Worm (Caenorhabditis elegans) whole organism, L4 larva: ENCODE data around the gene mai-1.
"Not testable (repeated sequence)": the region's sequence is repeated elsewhere in the genome, so short reads cannot be mapped to it uniquely, and the experiment has no call there.

Experiments
- D1046.2 ChIP-seq: fragments of 200-800 bp; sonication (Bioruptor generic); IDR thresholded peaks from 2 replicates; pipeline ENCODE4 v1.3.6; 2022; ENCODE audit warnings: missing genetic modification characterization, missing compliant biosample characterization
- F10B5.3 ChIP-seq: sonication (generic microtip); optimal IDR thresholded peaks from 2 replicates; lab custom pipeline; 2016; ENCODE audit warnings: mild to moderate bottlenecking, missing genetic modification characterization, missing compliant biosample characterization
- F37D6.2 ChIP-seq: sonication (generic microtip); optimal IDR thresholded peaks from 2 replicates; lab custom pipeline; 2016; ENCODE audit warnings: mild to moderate bottlenecking, missing genetic modification characterization, missing compliant biosample characterization
- T26A8.4 ChIP-seq: fragments of 200-800 bp; sonication (Bioruptor generic); IDR thresholded peaks from 2 replicates; pipeline ENCODE4 v1.3.6; 2022; ENCODE audit warnings: missing genetic modification characterization, missing compliant biosample characterization
- Y48G9A.11 ChIP-seq: fragments of 200-800 bp; sonication (Bioruptor generic); IDR thresholded peaks from 2 replicates; pipeline ENCODE4 v1.3.6; 2022; ENCODE audit warnings: missing genetic modification reagents, missing genetic modification characterization, missing compliant biosample characterization
- ZK546.5 ChIP-seq, 2 experiments: sonication (generic microtip); optimal IDR thresholded peaks; 2 replicates each; lab custom pipeline; 2017; ENCODE audit warnings: missing biosample characterization in 2 of 2, missing genetic modification characterization in 2 of 2
- aha-1 ChIP-seq: fragments of 150-350 bp; peaks from one replicate; lab custom pipeline; 2014; ENCODE audit warnings: missing biosample characterization, missing genetic modification characterization
- ama-1 ChIP-seq: fragments of 150-350 bp; optimal IDR thresholded peaks from 2 replicates; lab custom pipeline; 2014; ENCODE audit warnings: inconsistent platforms, mixed read lengths
- attf-4 ChIP-seq: sonication (generic microtip); optimal IDR thresholded peaks from 3 replicates; lab custom pipeline; 2017; ENCODE audit warnings: missing biosample characterization, missing genetic modification characterization
- ceh-32 ChIP-seq: sonication (generic microtip); optimal IDR thresholded peaks from 2 replicates; lab custom pipeline; 2016; ENCODE audit warnings: mild to moderate bottlenecking, missing genetic modification characterization, missing compliant biosample characterization; ENCODE audit not compliant: poor library complexity
- ceh-44 ChIP-seq: fragments of 200-800 bp; sonication (Bioruptor generic); IDR thresholded peaks from 2 replicates; pipeline ENCODE4 v1.3.6; 2022; ENCODE audit warnings: missing genetic modification reagents, missing genetic modification characterization, missing compliant biosample characterization
- ceh-82 ChIP-seq: sonication (generic microtip); optimal IDR thresholded peaks from 2 replicates; lab custom pipeline; 2017; ENCODE audit warnings: missing biosample characterization, missing genetic modification characterization
- ces-1 ChIP-seq: fragments of 150-350 bp; sonication (generic microtip); optimal IDR thresholded peaks from 4 replicates; lab custom pipeline; 2014; ENCODE audit warnings: missing biosample characterization, missing genetic modification reagents, missing genetic modification characterization
- cey-2 ChIP-seq: sonication (generic microtip); optimal IDR thresholded peaks from 3 replicates; lab custom pipeline; 2017; ENCODE audit warnings: missing genetic modification characterization, mild to moderate bottlenecking, missing compliant biosample characterization, antibody characterized with exemption, borderline replicate concordance; ENCODE audit not compliant: insufficient read depth
- daf-12 ChIP-seq: fragments of 150-350 bp; optimal IDR thresholded peaks from 2 replicates; lab custom pipeline; 2014; ENCODE audit warnings: missing biosample characterization, missing genetic modification reagents, missing genetic modification characterization
- daf-8 ChIP-seq: fragments of 200-800 bp; sonication (Bioruptor generic); IDR thresholded peaks from 2 replicates; pipeline ENCODE4 v1.3.6; 2022; ENCODE audit warnings: missing genetic modification characterization, missing compliant biosample characterization
- dmd-6 ChIP-seq: fragments of 200-800 bp; sonication (Bioruptor generic); IDR thresholded peaks from 2 replicates; pipeline ENCODE4 v1.3.6; 2022; ENCODE audit warnings: missing genetic modification reagents, missing genetic modification characterization, missing compliant biosample characterization
- dmd-8 ChIP-seq: fragments of 200-800 bp; sonication (Bioruptor generic); IDR thresholded peaks from 2 replicates; pipeline ENCODE4 v1.3.6; 2022; ENCODE audit warnings: missing genetic modification characterization, missing compliant biosample characterization
- dmd-9 ChIP-seq: fragments of 200-800 bp; sonication (Bioruptor generic); IDR thresholded peaks from 2 replicates; pipeline ENCODE4 v1.3.6; 2022; ENCODE audit warnings: missing genetic modification reagents, missing genetic modification characterization, missing compliant biosample characterization
- dpl-1 ChIP-seq: fragments of 150-350 bp; optimal IDR thresholded peaks from 2 replicates; lab custom pipeline; 2014; ENCODE audit warnings: missing biosample characterization, missing genetic modification reagents, missing genetic modification characterization
- dve-1 ChIP-seq: sonication (generic microtip); optimal IDR thresholded peaks from 2 replicates; lab custom pipeline; 2017; ENCODE audit warnings: antibody characterized with exemption, mild to moderate bottlenecking, missing genetic modification characterization, missing compliant biosample characterization; ENCODE audit not compliant: insufficient read depth
- egl-43 ChIP-seq: fragments of 200-800 bp; sonication (Bioruptor generic); IDR thresholded peaks from 2 replicates; pipeline ENCODE4 v1.3.6; 2022; ENCODE audit warnings: missing genetic modification reagents, missing genetic modification characterization, missing compliant biosample characterization
- hif-1 ChIP-seq, 2 experiments: sonication (generic microtip); optimal IDR thresholded peaks; 2 replicates each; lab custom pipeline; 2016 to 2017; ENCODE audit warnings: missing compliant biosample characterization in 2 of 2, missing genetic modification characterization in 2 of 2, missing genetic modification reagents in 2 of 2, missing genotype in 2 of 2, mild to moderate bottlenecking in 1 of 2
- hlh-30 ChIP-seq: sonication (generic microtip); optimal IDR thresholded peaks from 2 replicates; lab custom pipeline; 2017; ENCODE audit warnings: antibody characterized with exemption, mild to moderate bottlenecking, missing genetic modification characterization, missing compliant biosample characterization; ENCODE audit not compliant: insufficient read depth
- lim-7 ChIP-seq: fragments of 200-800 bp; sonication (Bioruptor generic); IDR thresholded peaks from 2 replicates; pipeline ENCODE4 v1.3.6; 2022; ENCODE audit warnings: missing genetic modification characterization, missing compliant biosample characterization
- lin-29 ChIP-seq: fragments of 200-800 bp; sonication (Bioruptor generic); IDR thresholded peaks from 2 replicates; pipeline ENCODE4 v1.3.6; 2022; ENCODE audit warnings: missing genetic modification reagents, missing genetic modification characterization, missing compliant biosample characterization
- lin-38 ChIP-seq: fragments of 200-800 bp; sonication (Bioruptor generic); IDR thresholded peaks from 2 replicates; pipeline ENCODE4 v1.3.6; 2022; ENCODE audit warnings: missing genetic modification reagents, missing genetic modification characterization, missing compliant biosample characterization
- lir-3 ChIP-seq: sonication (generic microtip); optimal IDR thresholded peaks from 2 replicates; lab custom pipeline; 2016; ENCODE audit warnings: mild to moderate bottlenecking, missing genetic modification characterization, missing compliant biosample characterization
- madf-5 ChIP-seq, 2 experiments: fragments of 200-800 bp; sonication (Bioruptor generic); IDR thresholded peaks; 2 replicates each; pipeline ENCODE4 v1.3.6; 2022; ENCODE audit warnings: missing compliant biosample characterization in 2 of 2, missing genetic modification characterization in 2 of 2
- mdl-1 ChIP-seq, 2 experiments: fragments of 150-350 bp in 1 of 2; sonication (generic microtip) in 1 of 2; optimal IDR thresholded peaks; 2 replicates each; lab custom pipeline; 2014 to 2017; ENCODE audit warnings: missing biosample characterization in 2 of 2, missing genetic modification characterization in 2 of 2
- mxl-2 ChIP-seq: fragments of 200-800 bp; sonication (Bioruptor generic); conservative IDR thresholded peaks from 2 replicates; pipeline ENCODE4 v1.3.6; 2022; ENCODE audit warnings: missing genetic modification reagents, missing genetic modification characterization, missing compliant biosample characterization
- nhr-102 ChIP-seq: sonication (generic microtip); optimal IDR thresholded peaks from 2 replicates; lab custom pipeline; 2016; ENCODE audit warnings: mild to moderate bottlenecking, missing genetic modification characterization, moderate library complexity, missing compliant biosample characterization
- nhr-11 ChIP-seq: fragments of 150-350 bp; optimal IDR thresholded peaks from 2 replicates; lab custom pipeline; 2014; ENCODE audit warnings: missing biosample characterization, missing genetic modification characterization
- nhr-111 ChIP-seq: fragments of 200-800 bp; sonication (Bioruptor generic); optimal IDR thresholded peaks from 2 replicates; lab custom pipeline; 2018; ENCODE audit warnings: mild to moderate bottlenecking, missing genetic modification characterization, missing compliant biosample characterization
- nhr-48 ChIP-seq: sonication (generic microtip); optimal IDR thresholded peaks from 2 replicates; lab custom pipeline; 2016; ENCODE audit warnings: mild to moderate bottlenecking, missing genetic modification characterization, missing compliant biosample characterization
- nhr-6 ChIP-seq: fragments of 150-350 bp; optimal IDR thresholded peaks from 2 replicates; lab custom pipeline; 2014; ENCODE audit warnings: missing biosample characterization, missing genetic modification characterization
- nhr-76 ChIP-seq: fragments of 150-350 bp; optimal IDR thresholded peaks from 2 replicates; lab custom pipeline; 2014; ENCODE audit warnings: missing biosample characterization, missing genetic modification characterization
- php-3 ChIP-seq: fragments of 200-800 bp; sonication (Bioruptor generic); IDR thresholded peaks from 2 replicates; pipeline ENCODE4 v1.3.6; 2022; ENCODE audit warnings: missing genetic modification reagents, missing genetic modification characterization, missing compliant biosample characterization
- pqm-1 ChIP-seq: sonication (generic microtip); optimal IDR thresholded peaks from 2 replicates; lab custom pipeline; 2017; ENCODE audit warnings: missing biosample characterization, missing genetic modification characterization
- rbr-2 ChIP-seq: sonication (generic microtip); optimal IDR thresholded peaks from 2 replicates; lab custom pipeline; 2016; ENCODE audit warnings: missing genotype, missing genetic modification characterization, missing compliant biosample characterization
- sdz-12 ChIP-seq: fragments of 200-800 bp; sonication (Bioruptor generic); optimal IDR thresholded peaks from 2 replicates; lab custom pipeline; 2018; ENCODE audit warnings: mild to moderate bottlenecking, missing genetic modification characterization, missing compliant biosample characterization
- set-16 ChIP-seq: fragments of 200-800 bp; sonication (Bioruptor generic); IDR thresholded peaks from 2 replicates; pipeline ENCODE4 v1.3.6; 2022; ENCODE audit warnings: missing genetic modification reagents, missing genetic modification characterization, missing compliant biosample characterization
- snpc-1.2 ChIP-seq: fragments of 200-800 bp; sonication (Bioruptor generic); IDR thresholded peaks from 2 replicates; pipeline ENCODE4 v1.3.6; 2022; ENCODE audit warnings: missing genetic modification reagents, missing genetic modification characterization, missing compliant biosample characterization
- unc-130 ChIP-seq: sonication (generic microtip); optimal IDR thresholded peaks from 2 replicates; lab custom pipeline; 2016; ENCODE audit warnings: missing genetic modification reagents, missing genetic modification characterization, missing compliant biosample characterization
- unc-62 ChIP-seq, 3 experiments: fragments of 150-350 bp in 1 of 3; sonication (generic microtip); optimal IDR thresholded peaks in 2 of 3; peaks in 1 of 3; 1 replicate in 1 of 3; 2 replicates in 2 of 3; lab custom pipeline; 2014 to 2017; ENCODE audit warnings: missing biosample characterization in 3 of 3, missing genetic modification characterization in 3 of 3, missing genetic modification reagents in 3 of 3, missing genotype in 1 of 3
- zfp-3 ChIP-seq: fragments of 200-800 bp; sonication (Bioruptor generic); conservative IDR thresholded peaks from 2 replicates; pipeline ENCODE4 v1.3.6; 2022; ENCODE audit warnings: missing genetic modification reagents, missing genetic modification characterization, missing compliant biosample characterization
- zip-11 ChIP-seq: fragments of 200-800 bp; sonication (Bioruptor generic); IDR thresholded peaks from 2 replicates; pipeline ENCODE4 v1.3.6; 2022; ENCODE audit warnings: missing genetic modification characterization, missing compliant biosample characterization
- ztf-11 ChIP-seq: fragments of 150-350 bp; optimal IDR thresholded peaks from 2 replicates; lab custom pipeline; 2014; ENCODE audit warnings: missing biosample characterization, missing genetic modification characterization

The mai-1 gene

DNA sequence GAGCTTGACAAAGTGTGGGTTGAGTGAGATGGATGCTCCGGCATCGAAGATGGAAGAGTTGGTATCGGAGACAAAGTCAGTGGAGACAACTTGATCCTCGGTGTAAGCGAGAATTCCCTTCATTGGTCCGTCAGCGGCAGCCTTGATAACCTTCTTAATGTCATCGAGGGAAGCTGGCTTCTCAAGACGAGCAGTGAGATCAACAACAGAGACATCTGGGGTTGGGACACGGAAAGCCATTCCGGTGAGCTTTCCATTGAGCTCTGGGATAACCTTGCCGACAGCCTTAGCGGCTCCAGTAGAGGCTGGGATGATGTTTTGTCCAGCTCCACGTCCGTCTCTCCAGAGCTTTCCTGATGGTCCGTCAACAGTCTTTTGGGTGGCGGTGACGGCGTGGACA is 4.1 kb downstream of the mai-1 start:
- TF ChIP-seq php-3 (GFP tag; lab: Robert Waterston, UW) (0 out of 2 replicates have a peak, but pooled peaks have one; percentile 33), egl-43 (GFP tag; lab: Robert Waterston, UW) (0 out of 2 replicates have a peak, but pooled peaks have one; percentile 59), unc-62 (GFP tag; optimal IDR thresholded peaks at IDR 0.05 in 1 of 2; lab: Kevin White, UChicago) (peak in 1 of 2 experiments; percentile 36), dmd-8 (GFP tag; lab: Robert Waterston, UW) (peak; percentile 56; the same call in 1 of the 2 replicates), zfp-3 (GFP tag; lab: Robert Waterston, UW) (0 out of 2 replicates have a peak, but pooled peaks have one; percentile 14), set-16 (GFP tag; lab: Robert Waterston, UW) (peak; percentile 59), D1046.2 (GFP tag; lab: Robert Waterston, UW) (0 out of 2 replicates have a peak, but pooled peaks have one; percentile 45), mxl-2 (GFP tag; lab: Robert Waterston, UW) (0 out of 2 replicates have a peak, but pooled peaks have one; percentile 13), lim-7 (GFP tag; lab: Robert Waterston, UW) (peak; percentile 32; the same call in 1 of the 2 replicates)
- TF ChIP-seq unc-62 (tag; optimal IDR thresholded peaks at IDR 0.05; lab: Kevin White, UChicago): not testable (repeated sequence)

- TF ChIP-seq F10B5.3 (tag; lab: Kevin White, UChicago) (no peak), ZK546.5 (tag; optimal IDR thresholded peaks at IDR 0.05; lab: Kevin White, UChicago) (no peak), aha-1 (tag; lab: Kevin White, UChicago) (peak; percentile 99), nhr-102 (tag; lab: Kevin White, UChicago) (peak; percentile 40), nhr-76 (tag; lab: Kevin White, UChicago) (no peak), pqm-1 (tag; lab: Kevin White, UChicago) (no peak), zip-11 (GFP tag; lab: Robert Waterston, UW) (no peak), unc-130 (GFP tag; lab: Kevin White, UChicago) (no peak), sdz-12 (no peak), dmd-9 (GFP tag; lab: Robert Waterston, UW) (no peak), lin-29 (GFP tag; lab: Robert Waterston, UW) (no peak), ceh-82 (tag; lab: Kevin White, UChicago) (no peak), snpc-1.2 (GFP tag; lab: Robert Waterston, UW) (no peak), hlh-30 (tag; lab: Kevin White, UChicago) (peak; percentile 2), nhr-48 (peak; percentile 75), T26A8.4 (peak; percentile 26), dpl-1 (GFP tag; lab: Kevin White, UChicago) (no peak), madf-5 (GFP tag; IDR thresholded peaks at IDR 0.05; lab: Robert Waterston, UW) (no peak), F37D6.2 (tag; lab: Kevin White, UChicago) (no peak), hif-1 (tag; optimal IDR thresholded peaks at IDR 0.05; lab: Kevin White, UChicago) (peak in 1 of 2 experiments; percentile 26), attf-4 (no peak), dve-1 (tag; lab: Kevin White, UChicago) (peak; percentile 59), nhr-111 (GFP tag; lab: Kevin White, UChicago) (no peak), ztf-11 (tag; lab: Kevin White, UChicago) (no peak), cey-2 (no peak), ceh-44 (no peak), mdl-1 (tag; optimal IDR thresholded peaks at IDR 0.05; lab: Kevin White, UChicago) (no peak), nhr-6 (tag; lab: Kevin White, UChicago) (peak; percentile 77), ceh-32 (tag; lab: Kevin White, UChicago) (no peak), rbr-2 (tag; lab: Kevin White, UChicago) (no peak), daf-12 (no peak), ces-1 (GFP tag; lab: Kevin White, UChicago) (no peak), lin-38 (GFP tag; lab: Robert Waterston, UW) (peak; percentile 28; the same call in 1 of the 2 replicates), php-3 (GFP tag; lab: Robert Waterston, UW) (no peak), nhr-11 (tag; lab: Kevin White, UChicago) (peak; percentile 78), unc-62 (GFP tag; optimal IDR thresholded peaks at IDR 0.05 in 1 of 2; lab: Kevin White, UChicago) (no peak), unc-62 (tag; optimal IDR thresholded peaks at IDR 0.05; lab: Kevin White, UChicago) (no peak), lir-3 (tag; lab: Kevin White, UChicago) (no peak), ama-1 (lab: Kevin White, UChicago) (peak; percentile 79), dmd-6 (peak; percentile 50), Y48G9A.11 (GFP tag; lab: Robert Waterston, UW) (no peak), daf-8 (GFP tag; lab: Robert Waterston, UW) (no peak)
Observed at ce11 chrX:3111687-3112086, 4.7 kb downstream of the mai-1 start.
